Fruit fly (Drosophila melanogaster) whole organism, embryonic: ENCODE data around the gene CG7715.

Experiments used
- CG11085 ChIP-seq: fragments of 200-800 bp; sonication (Bioruptor generic); IDR thresholded peaks from 2 replicates; pipeline ENCODE4 v1.3.6; 2022; ENCODE audit warnings: missing biosample characterization, missing genetic modification characterization
- CG13624 ChIP-seq: fragments of 200-800 bp; sonication (Bioruptor generic); optimal IDR thresholded peaks from 2 replicates; lab custom pipeline; 2016; ENCODE audit warnings: missing biosample characterization, missing genetic modification characterization
- CG13894 ChIP-seq: fragments of 200-800 bp; sonication (Bioruptor generic); optimal IDR thresholded peaks from 3 replicates; lab custom pipeline; 2018; ENCODE audit warnings: missing biosample characterization, mild to moderate bottlenecking, missing genetic modification characterization, moderate library complexity
- CG2889 ChIP-seq: fragments of 200-800 bp; sonication (Bioruptor generic); IDR thresholded peaks from 3 replicates; pipeline ENCODE4 v1.3.6; 2022; ENCODE audit warnings: missing biosample characterization, missing genetic modification characterization
- CG31441 ChIP-seq: fragments of 200-800 bp; sonication (Bioruptor generic); IDR thresholded peaks from 2 replicates; pipeline ENCODE4 v1.3.6; 2022; ENCODE audit warnings: missing biosample characterization, missing genetic modification characterization
- CG4328 ChIP-seq: fragments of 200-800 bp; sonication (Bioruptor generic); optimal IDR thresholded peaks from 3 replicates; lab custom pipeline; 2017; ENCODE audit warnings: missing biosample characterization, missing genetic modification reagents, missing genetic modification characterization
- Dip3 ChIP-seq: fragments of 200-800 bp; sonication (Bioruptor generic); optimal IDR thresholded peaks from 3 replicates; lab custom pipeline; 2016; ENCODE audit warnings: missing biosample characterization, missing genetic modification characterization
- Gsc ChIP-seq: fragments of 200-800 bp; sonication (Bioruptor generic); IDR thresholded peaks from 2 replicates; pipeline ENCODE4 v1.3.6; 2022; ENCODE audit warnings: missing biosample characterization, missing genetic modification characterization
- Hr78 ChIP-seq, 2 experiments: fragments of 200-800 bp in 1 of 2; fragments of >200 bp in 1 of 2; sonication (Bioruptor generic) in 1 of 2; optimal IDR thresholded peaks; 2 replicates each; lab custom pipeline; 2017 to 2019; ENCODE audit warnings: missing biosample characterization in 2 of 2, missing genetic modification characterization in 2 of 2, mild to moderate bottlenecking in 1 of 2, moderate library complexity in 1 of 2
- MESR4 ChIP-seq: fragments of 200-800 bp; sonication (Bioruptor generic); optimal IDR thresholded peaks from 2 replicates; lab custom pipeline; 2018; ENCODE audit warnings: missing biosample characterization, mild to moderate bottlenecking, missing genetic modification characterization, moderate library complexity
- Sin3A ChIP-seq: fragments of >200 bp; optimal IDR thresholded peaks from 2 replicates; lab custom pipeline; 2018
- ato ChIP-seq: fragments of 200-800 bp; sonication (Bioruptor generic); IDR thresholded peaks from 2 replicates; pipeline ENCODE4 v1.3.6; 2022; ENCODE audit warnings: missing biosample characterization, missing genetic modification characterization; ENCODE audit not compliant: partially characterized antibody
- ken ChIP-seq: fragments of 200-800 bp; sonication (Bioruptor generic); IDR thresholded peaks from 3 replicates; pipeline ENCODE4 v1.3.6; 2022; ENCODE audit warnings: missing biosample characterization, missing genetic modification characterization

- TF ChIP-seq MESR4 (GFP tag; lab: Kevin White, UChicago) = no peak
- no peak for TF ChIP-seq CG4328 (GFP tag; lab: Kevin White, UChicago)
- TF ChIP-seq Hr78 (GFP tag; optimal IDR thresholded peaks at IDR 0.05; lab: Kevin White, UChicago) = no peak
- no peak for TF ChIP-seq ken
- TF ChIP-seq Sin3A (lab: Kevin White, UChicago) = no peak
- no peak for TF ChIP-seq CG11085 (GFP tag; lab: Robert Waterston, UW)
- TF ChIP-seq Dip3 (GFP tag; lab: Kevin White, UChicago) = no peak
- TF ChIP-seq CG31441 (GFP tag; lab: Robert Waterston, UW) = no peak
- TF ChIP-seq CG13624 = no peak
- TF ChIP-seq Gsc (GFP tag; lab: Robert Waterston, UW) = no peak
- TF ChIP-seq ato (GFP tag; lab: Robert Waterston, UW) = no peak
- no peak for TF ChIP-seq CG2889
- no peak for TF ChIP-seq CG13894 (tag; lab: Kevin White, UChicago)
Observed at dm6 chr3R:18731241-18731640, 3.0 kb upstream of the CG7715 start.
